Fruit fly (Drosophila melanogaster) whole organism, adult: Measurements from ENCODE around the gene mRpL14.

ENCODE experiments used
- CG1620 ChIP-seq: fragments of 200-800 bp; sonication (Bioruptor generic); optimal IDR thresholded peaks from 2 replicates; lab custom pipeline; 2016; ENCODE audit warnings: missing biosample characterization, missing genetic modification characterization
- CG33017 ChIP-seq: fragments of 200-800 bp; sonication (Bioruptor generic); optimal IDR thresholded peaks from 2 replicates; lab custom pipeline; 2018; ENCODE audit warnings: missing biosample characterization, mild to moderate bottlenecking, missing genetic modification characterization, moderate library complexity
- CG5204 ChIP-seq: fragments of 200-800 bp; sonication (Bioruptor generic); optimal IDR thresholded peaks from 2 replicates; lab custom pipeline; 2016; ENCODE audit warnings: missing biosample characterization, missing genetic modification characterization
- CG7045 ChIP-seq: fragments of 200-800 bp; sonication (Bioruptor generic); optimal IDR thresholded peaks from 2 replicates; lab custom pipeline; 2017; ENCODE audit warnings: missing biosample characterization, mild to moderate bottlenecking, missing genetic modification characterization
- CG7101 ChIP-seq: fragments of 200-800 bp; sonication (Bioruptor generic); optimal IDR thresholded peaks from 2 replicates; lab custom pipeline; 2018; ENCODE audit warnings: missing biosample characterization, mild to moderate bottlenecking, missing genetic modification characterization, moderate library complexity
- Crg-1 ChIP-seq: fragments of 200-800 bp; sonication (Bioruptor generic); optimal IDR thresholded peaks from 2 replicates; lab custom pipeline; 2016; ENCODE audit warnings: missing biosample characterization, missing genetic modification characterization
- Mnt ChIP-seq: fragments of 200-800 bp; sonication (Bioruptor generic); optimal IDR thresholded peaks from 2 replicates; lab custom pipeline; 2016; ENCODE audit warnings: missing biosample characterization, mild to moderate bottlenecking, missing genetic modification characterization
- cnc ChIP-seq, 2 experiments: fragments of >200 bp; optimal IDR thresholded peaks; 2 replicates each; lab custom pipeline; 2017
- ovo ChIP-seq: fragments of 200-800 bp; sonication (Bioruptor generic); optimal IDR thresholded peaks from 2 replicates; lab custom pipeline; 2016; ENCODE audit warnings: missing biosample characterization, missing genetic modification characterization
- pad ChIP-seq: fragments of 200-800 bp; sonication (Bioruptor generic); optimal IDR thresholded peaks from 3 replicates; lab custom pipeline; 2017; ENCODE audit warnings: missing biosample characterization, missing genetic modification characterization, mild to moderate bottlenecking, moderate library complexity, missing genetic modification reagents
- tj ChIP-seq: fragments of 200-800 bp; sonication (Bioruptor generic); optimal IDR thresholded peaks from 3 replicates; lab custom pipeline; 2017; ENCODE audit warnings: missing biosample characterization, mild to moderate bottlenecking, missing genetic modification characterization, moderate library complexity
- toe ChIP-seq: fragments of 200-800 bp; sonication (Bioruptor generic); optimal IDR thresholded peaks from 2 replicates; lab custom pipeline; 2016; ENCODE audit warnings: missing biosample characterization, missing genetic modification characterization

dm6 chrX:2355531-2355986 lies 11.1 kb upstream of the mRpL14 start:
- TF ChIP-seq tj (GFP tag; lab: Kevin White, UChicago) (no peak), toe (GFP tag; lab: Kevin White, UChicago) (no peak), CG7045 (no peak), CG7101 (no peak), CG33017 (tag; lab: Kevin White, UChicago) (no peak), CG5204 (no peak), CG1620 (GFP tag; lab: Kevin White, UChicago) (no peak), cnc (optimal IDR thresholded peaks at IDR 0.05; lab: Kevin White, UChicago) (no peak), Crg-1 (no peak), ovo (GFP tag; lab: Kevin White, UChicago) (no peak), pad (GFP tag; lab: Kevin White, UChicago) (no peak), Mnt (GFP tag; lab: Kevin White, UChicago) (no peak)
